Worm (Caenorhabditis elegans) whole organism, young adult: ENCODE measurements around the gene F52C12.6.
A peak's percentile ranks its signal among the peaks of the same experiment; 100 is the strongest.

ENCODE experiments used
- B0035.1 ChIP-seq: sonication (generic microtip); optimal IDR thresholded peaks from 2 replicates; lab custom pipeline; 2016; ENCODE audit warnings: missing genetic modification characterization, mild to moderate bottlenecking, missing compliant biosample characterization, missing genotype, missing genetic modification reagents
- D2030.7 ChIP-seq: fragments of 200-800 bp; sonication (Bioruptor generic); IDR thresholded peaks from 2 replicates; pipeline ENCODE4 v1.3.6; 2022; ENCODE audit warnings: missing genetic modification reagents, missing genetic modification characterization, missing compliant biosample characterization
- F10E7.11 ChIP-seq: sonication (generic microtip); optimal IDR thresholded peaks from 2 replicates; lab custom pipeline; 2017; ENCODE audit warnings: mild to moderate bottlenecking, missing genetic modification characterization, moderate library complexity, missing compliant biosample characterization
- F22D6.2 ChIP-seq: sonication (generic microtip); optimal IDR thresholded peaks from 2 replicates; lab custom pipeline; 2016; ENCODE audit warnings: mild to moderate bottlenecking, missing genetic modification characterization, missing compliant biosample characterization
- F33H1.4 ChIP-seq: fragments of 200-800 bp; sonication (Bioruptor generic); IDR thresholded peaks from 2 replicates; pipeline ENCODE4 v1.3.6; 2022; ENCODE audit warnings: missing genetic modification reagents, missing genetic modification characterization, missing compliant biosample characterization
- F39B2.1 ChIP-seq: fragments of 200-800 bp; sonication (Bioruptor generic); IDR thresholded peaks from 2 replicates; pipeline ENCODE4 v1.3.6; 2022; ENCODE audit warnings: missing genetic modification reagents, missing genetic modification characterization, missing compliant biosample characterization
- K11D2.4 ChIP-seq: fragments of 200-800 bp; sonication (Bioruptor generic); IDR thresholded peaks from 2 replicates; pipeline ENCODE4 v1.3.6; 2022; ENCODE audit warnings: missing genetic modification reagents, missing genetic modification characterization, missing compliant biosample characterization
- K12H6.12 ChIP-seq: fragments of 200-800 bp; sonication (Bioruptor generic); optimal IDR thresholded peaks from 2 replicates; lab custom pipeline; 2018; ENCODE audit warnings: mild to moderate bottlenecking, missing genetic modification characterization, missing compliant biosample characterization
- T26A5.8 ChIP-seq: sonication (generic microtip); optimal IDR thresholded peaks from 2 replicates; lab custom pipeline; 2016; ENCODE audit warnings: missing genetic modification characterization, missing compliant biosample characterization
- Y56A3A.18 ChIP-seq: fragments of 200-800 bp; sonication (Bioruptor generic); IDR thresholded peaks from 2 replicates; pipeline ENCODE4 v1.3.6; 2022; ENCODE audit warnings: missing genetic modification reagents, missing genetic modification characterization, missing compliant biosample characterization
- Y79H2A.3 ChIP-seq: fragments of 200-800 bp; sonication (Bioruptor generic); conservative IDR thresholded peaks from 2 replicates; pipeline ENCODE4 v1.3.6; 2022; ENCODE audit warnings: missing genetic modification reagents, missing genetic modification characterization, missing compliant biosample characterization
- Y95B8A.8 ChIP-seq: fragments of 200-800 bp; sonication (Bioruptor generic); IDR thresholded peaks from 2 replicates; pipeline ENCODE4 v1.3.6; 2022; ENCODE audit warnings: missing genetic modification reagents, missing genetic modification characterization, missing compliant biosample characterization
- akir-1 ChIP-seq: fragments of 200-800 bp; sonication (Bioruptor generic); optimal IDR thresholded peaks from 2 replicates; lab custom pipeline; 2018; ENCODE audit warnings: mild to moderate bottlenecking, missing genetic modification characterization, moderate library complexity, missing compliant biosample characterization
- athp-1 ChIP-seq: sonication (generic microtip); optimal IDR thresholded peaks from 2 replicates; lab custom pipeline; 2017; ENCODE audit warnings: mild to moderate bottlenecking, missing genetic modification characterization, missing compliant biosample characterization
- bed-1 ChIP-seq: fragments of 200-800 bp; sonication (Bioruptor generic); IDR thresholded peaks from 2 replicates; pipeline ENCODE4 v1.3.6; 2022; ENCODE audit warnings: missing genetic modification reagents, missing genetic modification characterization, missing compliant biosample characterization
- cebp-1 ChIP-seq, 2 experiments: fragments of 200-800 bp in 1 of 2; sonication (Bioruptor generic) in 1 of 2; sonication (generic microtip) in 1 of 2; IDR thresholded peaks in 1 of 2; optimal IDR thresholded peaks in 1 of 2; 2 replicates each; pipeline versions ENCODE4 v1.3.6 to Lab custom; 2017 to 2022; ENCODE audit warnings: missing compliant biosample characterization in 2 of 2, missing genetic modification characterization in 2 of 2, mild to moderate bottlenecking in 1 of 2, missing genetic modification reagents in 1 of 2, moderate library complexity in 1 of 2
- ceh-100 ChIP-seq: fragments of 200-800 bp; sonication (Bioruptor generic); IDR thresholded peaks from 2 replicates; pipeline ENCODE4 v1.3.6; 2022; ENCODE audit warnings: missing genetic modification reagents, missing genetic modification characterization, missing compliant biosample characterization
- efl-1 ChIP-seq: fragments of 150-350 bp; optimal IDR thresholded peaks from 2 replicates; lab custom pipeline; 2014; ENCODE audit warnings: missing biosample characterization, missing genetic modification reagents, missing genetic modification characterization
- egrh-3 ChIP-seq: fragments of 200-800 bp; sonication (Bioruptor generic); IDR thresholded peaks from 2 replicates; pipeline ENCODE4 v1.3.6; 2022; ENCODE audit warnings: missing genetic modification reagents, missing genetic modification characterization, missing compliant biosample characterization
- ets-4 ChIP-seq: fragments of 200-800 bp; sonication (Bioruptor generic); optimal IDR thresholded peaks from 2 replicates; lab custom pipeline; 2018; ENCODE audit warnings: mild to moderate bottlenecking, missing genetic modification characterization, missing compliant biosample characterization
- gei-17 ChIP-seq: fragments of 200-800 bp; sonication (Bioruptor generic); optimal IDR thresholded peaks from 2 replicates; lab custom pipeline; 2018; ENCODE audit warnings: mild to moderate bottlenecking, missing genetic modification characterization, missing compliant biosample characterization
- him-1 ChIP-seq: sonication (generic microtip); optimal IDR thresholded peaks from 2 replicates; lab custom pipeline; 2016; ENCODE audit warnings: missing genotype, missing genetic modification reagents, missing genetic modification characterization, missing compliant biosample characterization
- hlh-12 ChIP-seq: sonication (generic microtip); optimal IDR thresholded peaks from 2 replicates; lab custom pipeline; 2016; ENCODE audit warnings: missing genetic modification characterization, missing compliant biosample characterization
- hmg-20 ChIP-seq: fragments of 200-800 bp; sonication (Bioruptor generic); IDR thresholded peaks from 2 replicates; pipeline ENCODE4 v1.3.6; 2022; ENCODE audit warnings: missing genetic modification reagents, missing genetic modification characterization, missing compliant biosample characterization
- let-607 ChIP-seq, 2 experiments: fragments of 200-800 bp in 1 of 2; sonication (Bioruptor generic) in 1 of 2; sonication (generic microtip) in 1 of 2; optimal IDR thresholded peaks; 2 replicates each; lab custom pipeline; 2016 to 2018; ENCODE audit warnings: mild to moderate bottlenecking in 2 of 2, missing compliant biosample characterization in 2 of 2, missing genetic modification characterization in 2 of 2, moderate library complexity in 2 of 2, missing genotype in 1 of 2
- lin-26 ChIP-seq: fragments of 200-800 bp; sonication (Bioruptor generic); IDR thresholded peaks from 2 replicates; pipeline ENCODE4 v1.3.6; 2022; ENCODE audit warnings: missing genetic modification reagents, missing genetic modification characterization, missing compliant biosample characterization
- lin-35 ChIP-seq, 3 experiments: fragments of 150-350 bp in 2 of 3; sonication (generic microtip) in 1 of 3; optimal IDR thresholded peaks; 2 replicates each; lab custom pipeline; 2014 to 2018; ENCODE audit warnings: missing biosample characterization in 3 of 3, missing genetic modification characterization in 3 of 3, missing genetic modification reagents in 3 of 3
- lin-54 ChIP-seq: fragments of 200-800 bp; sonication (Bioruptor generic); optimal IDR thresholded peaks from 2 replicates; lab custom pipeline; 2018; ENCODE audit warnings: mild to moderate bottlenecking, missing genetic modification characterization, missing compliant biosample characterization
- lsl-1 ChIP-seq: fragments of 200-800 bp; sonication (Bioruptor generic); optimal IDR thresholded peaks from 2 replicates; lab custom pipeline; 2018; ENCODE audit warnings: mild to moderate bottlenecking, missing genetic modification characterization, moderate library complexity, missing compliant biosample characterization
- madf-6 ChIP-seq: fragments of 200-800 bp; sonication (Bioruptor generic); IDR thresholded peaks from 2 replicates; pipeline ENCODE4 v1.3.6; 2022; ENCODE audit warnings: missing genetic modification reagents, missing genetic modification characterization, missing compliant biosample characterization
- madf-8 ChIP-seq: fragments of 200-800 bp; sonication (Bioruptor generic); conservative IDR thresholded peaks from 2 replicates; pipeline ENCODE4 v1.3.6; 2022; ENCODE audit warnings: missing genetic modification reagents, missing genetic modification characterization, missing compliant biosample characterization
- mcd-1 ChIP-seq: fragments of 200-800 bp; sonication (Bioruptor generic); IDR thresholded peaks from 2 replicates; pipeline ENCODE4 v1.3.6; 2022; ENCODE audit warnings: missing genetic modification reagents, missing genetic modification characterization, missing compliant biosample characterization
- mel-28 ChIP-seq: sonication (generic microtip); optimal IDR thresholded peaks from 2 replicates; lab custom pipeline; 2016; ENCODE audit warnings: borderline replicate concordance, mild to moderate bottlenecking, missing genetic modification characterization, missing compliant biosample characterization
- mes-4 ChIP-seq: sonication (generic microtip); optimal IDR thresholded peaks from 2 replicates; lab custom pipeline; 2016; ENCODE audit warnings: missing genotype, missing genetic modification characterization, missing compliant biosample characterization
- mxl-1 ChIP-seq: sonication (generic microtip); optimal IDR thresholded peaks from 2 replicates; lab custom pipeline; 2016; ENCODE audit warnings: missing genetic modification characterization, missing compliant biosample characterization
- nhr-179 ChIP-seq: sonication (generic microtip); optimal IDR thresholded peaks from 2 replicates; lab custom pipeline; 2016; ENCODE audit warnings: mild to moderate bottlenecking, missing genetic modification characterization, missing compliant biosample characterization
- pha-4 ChIP-seq: fragments of 150-350 bp; sonication (generic microtip); optimal IDR thresholded peaks from 2 replicates; lab custom pipeline; 2014; ENCODE audit warnings: missing biosample characterization, missing genetic modification reagents, missing genetic modification characterization
- rec-8 ChIP-seq, 2 experiments: sonication (generic microtip); optimal IDR thresholded peaks; 2 replicates each; lab custom pipeline; 2016; ENCODE audit warnings: mild to moderate bottlenecking in 2 of 2, missing genetic modification characterization in 2 of 2, missing genetic modification reagents in 2 of 2, missing genotype in 2 of 2, missing biosample characterization in 1 of 2, missing compliant biosample characterization in 1 of 2, moderate library complexity in 1 of 2
- sdz-38 ChIP-seq: sonication (generic microtip); optimal IDR thresholded peaks from 2 replicates; lab custom pipeline; 2016; ENCODE audit warnings: missing genotype, missing genetic modification characterization, missing compliant biosample characterization
- sea-2 ChIP-seq: fragments of 200-800 bp; sonication (Bioruptor generic); IDR thresholded peaks from 2 replicates; pipeline ENCODE4 v1.3.6; 2022; ENCODE audit warnings: missing genetic modification characterization, missing compliant biosample characterization
- sptf-2 ChIP-seq: fragments of 200-800 bp; sonication (Bioruptor generic); optimal IDR thresholded peaks from 2 replicates; lab custom pipeline; 2018; ENCODE audit warnings: mild to moderate bottlenecking, missing genetic modification characterization, missing compliant biosample characterization
- tbp1 ChIP-seq: fragments of 200-800 bp; sonication (Bioruptor generic); optimal IDR thresholded peaks from 2 replicates; lab custom pipeline; 2018; ENCODE audit warnings: mild to moderate bottlenecking, missing genetic modification characterization, missing compliant biosample characterization
- xnd-1 ChIP-seq: sonication (generic microtip); optimal IDR thresholded peaks from 2 replicates; lab custom pipeline; 2016; ENCODE audit warnings: missing genotype, missing genetic modification reagents, missing genetic modification characterization, missing compliant biosample characterization
- ztf-28 ChIP-seq: fragments of 200-800 bp; sonication (Bioruptor generic); IDR thresholded peaks from 2 replicates; pipeline ENCODE4 v1.3.6; 2022; ENCODE audit warnings: missing genetic modification reagents, missing genetic modification characterization, missing compliant biosample characterization

Gene F52C12.6

DNA sequence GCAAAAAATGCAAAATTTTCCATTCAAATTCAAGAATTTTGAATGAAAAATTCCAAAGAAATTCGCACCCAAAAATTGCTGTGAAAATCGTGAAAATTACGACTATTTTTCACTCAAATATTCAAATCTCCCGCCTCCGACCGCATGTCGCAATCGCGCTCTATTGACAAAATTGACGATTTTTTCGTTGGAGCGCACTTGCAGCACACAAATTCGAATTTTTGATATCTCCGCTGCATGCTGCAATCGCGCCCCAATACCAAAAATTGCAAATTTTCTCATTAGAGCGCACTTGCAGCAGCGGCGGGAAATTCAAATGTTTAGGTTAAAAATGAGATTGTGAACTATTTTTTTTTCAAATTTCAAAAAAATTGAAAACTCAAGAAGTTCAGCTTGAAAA, 41.3 kb downstream of the F52C12.6 start:
- TF ChIP-seq ceh-100 = no peak
- TF ChIP-seq mcd-1 (GFP tag; lab: Robert Waterston, UW) = peak; percentile 71

DNA sequence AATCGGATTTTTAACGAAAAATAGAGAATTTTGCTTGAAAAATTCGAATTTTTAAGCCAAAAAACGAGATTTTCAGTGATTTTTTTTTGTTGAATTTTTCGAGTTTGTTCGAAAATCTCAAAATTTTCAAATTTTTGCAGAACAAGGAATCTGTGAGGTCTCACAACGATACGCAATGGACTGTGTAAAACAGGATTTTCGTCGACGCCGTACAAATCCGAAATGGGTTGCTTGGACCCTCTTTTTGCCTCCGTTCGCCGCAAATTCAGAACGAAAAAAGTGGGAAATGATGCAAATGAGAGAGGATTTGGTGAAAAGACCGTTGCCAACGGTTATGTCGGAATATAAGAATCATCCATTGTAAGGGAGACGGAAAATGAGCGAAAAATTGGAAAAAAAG, 45.8 kb downstream of the F52C12.6 start:
- TF ChIP-seq egrh-3 (GFP tag; lab: Robert Waterston, UW) (no peak), K12H6.12 (tag; lab: Kevin White, UChicago) (no peak), sdz-38 (tag; lab: Kevin White, UChicago) (no peak), akir-1 (no peak), xnd-1 (tag; lab: Kevin White, UChicago) (no peak), pha-4 (tag; lab: Kevin White, UChicago) (no peak), K11D2.4 (GFP tag; lab: Robert Waterston, UW) (no peak), cebp-1 (GFP tag; IDR thresholded peaks at IDR 0.05; lab: Robert Waterston, UW) (no peak), cebp-1 (tag; optimal IDR thresholded peaks at IDR 0.05; lab: Kevin White, UChicago) (no peak)

DNA sequence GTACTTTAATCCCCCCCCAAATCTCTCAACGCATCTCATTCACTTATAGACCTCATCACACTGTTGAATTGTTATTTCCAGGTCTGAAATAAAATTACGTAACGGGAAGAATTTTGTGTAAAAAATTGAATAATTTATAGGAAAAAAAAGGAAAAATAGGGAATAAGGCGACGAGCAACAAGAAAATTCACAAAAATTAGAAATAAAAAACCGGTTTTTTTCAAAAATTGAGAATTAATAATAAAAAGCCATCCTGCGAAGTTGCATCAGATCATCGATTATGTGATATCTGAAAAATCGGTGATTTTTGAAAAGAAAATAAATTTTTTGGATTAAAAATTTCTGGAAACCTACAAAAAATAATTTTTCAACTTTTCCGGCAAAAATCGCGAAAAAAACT, 52.4 kb downstream of the F52C12.6 start:
- no peak for TF ChIP-seq lin-26 (GFP tag; lab: Robert Waterston, UW)
- TF ChIP-seq xnd-1 (tag; lab: Kevin White, UChicago) = no peak
- no peak for TF ChIP-seq mcd-1 (GFP tag; lab: Robert Waterston, UW)
- no peak for TF ChIP-seq sea-2 (GFP tag; lab: Robert Waterston, UW)
- TF ChIP-seq madf-6 (GFP tag; lab: Robert Waterston, UW) = peak; percentile 39
- no peak for TF ChIP-seq lin-35 (GFP tag; optimal IDR thresholded peaks at IDR 0.05; lab: Kevin White, UChicago)
- no peak for TF ChIP-seq mes-4 (tag; lab: Kevin White, UChicago)
- TF ChIP-seq ztf-28 (GFP tag; lab: Robert Waterston, UW) = no peak
- TF ChIP-seq cebp-1 (GFP tag; IDR thresholded peaks at IDR 0.05; lab: Robert Waterston, UW) = no peak
- TF ChIP-seq cebp-1 (tag; optimal IDR thresholded peaks at IDR 0.05; lab: Kevin White, UChicago) = peak; percentile 26
- TF ChIP-seq madf-8 (GFP tag; lab: Robert Waterston, UW) = 0 out of 2 replicates have a peak, but pooled peaks have one; percentile 12
- no peak for TF ChIP-seq athp-1 (tag; lab: Kevin White, UChicago)
- TF ChIP-seq Y56A3A.18 (GFP tag; lab: Robert Waterston, UW) = no peak
- no peak for TF ChIP-seq gei-17
- TF ChIP-seq Y95B8A.8 (GFP tag; lab: Robert Waterston, UW) = 0 out of 2 replicates have a peak, but pooled peaks have one; percentile 31
- peak; percentile 21 for TF ChIP-seq lin-54
- TF ChIP-seq mxl-1 (tag; lab: Kevin White, UChicago) = no peak
- peak; percentile 20; the same call in 1 of the 2 replicates for TF ChIP-seq F33H1.4 (GFP tag; lab: Robert Waterston, UW)
- TF ChIP-seq Y79H2A.3 (GFP tag; lab: Robert Waterston, UW) = no peak
- TF ChIP-seq let-607 (tag; optimal IDR thresholded peaks at IDR 0.05; lab: Kevin White, UChicago) = no peak
- TF ChIP-seq hlh-12 (tag; lab: Kevin White, UChicago) = no peak
- TF ChIP-seq B0035.1 (tag; lab: Kevin White, UChicago) = no peak
- TF ChIP-seq hmg-20 (GFP tag; lab: Robert Waterston, UW) = no peak
- no peak for TF ChIP-seq K12H6.12 (tag; lab: Kevin White, UChicago)
- no peak for TF ChIP-seq F39B2.1
- TF ChIP-seq T26A5.8 (tag; lab: Kevin White, UChicago) = no peak
- no peak for TF ChIP-seq D2030.7 (GFP tag; lab: Robert Waterston, UW)
- TF ChIP-seq tbp1 (GFP tag; lab: Kevin White, UChicago) = no peak
- TF ChIP-seq ets-4 (GFP tag; lab: Kevin White, UChicago) = no peak
- TF ChIP-seq sptf-2 = no peak
- TF ChIP-seq F22D6.2 = no peak
- TF ChIP-seq efl-1 (GFP tag; lab: Kevin White, UChicago) = no peak
- peak in 1 of 2 experiments; percentile 22 for TF ChIP-seq rec-8 (tag; optimal IDR thresholded peaks at IDR 0.05; lab: Kevin White, UChicago)
- TF ChIP-seq lsl-1 (GFP tag; lab: Kevin White, UChicago) = peak; percentile 15
- TF ChIP-seq mel-28 = no peak
- TF ChIP-seq bed-1 (GFP tag; lab: Robert Waterston, UW) = no peak
- peak; percentile 100 for TF ChIP-seq him-1
- TF ChIP-seq nhr-179 (tag; lab: Kevin White, UChicago) = no peak
- no peak for TF ChIP-seq akir-1
- no peak for TF ChIP-seq F10E7.11 (tag; lab: Kevin White, UChicago)
